Worm (Caenorhabditis elegans) whole organism, early embryonic: Measurements from ENCODE around the gene C27B7.2.

Experiments used
- B0310.2 ChIP-seq: sonication (generic microtip); optimal IDR thresholded peaks from 2 replicates; lab custom pipeline; 2016; ENCODE audit warnings: mild to moderate bottlenecking, missing genetic modification characterization, missing compliant biosample characterization
- F13C5.2 ChIP-seq: sonication (generic microtip); optimal IDR thresholded peaks from 2 replicates; lab custom pipeline; 2017; ENCODE audit warnings: mild to moderate bottlenecking, missing genetic modification characterization, inconsistent platforms, missing compliant biosample characterization
- aly-1 ChIP-seq: sonication (generic microtip); optimal IDR thresholded peaks from 2 replicates; lab custom pipeline; 2016; ENCODE audit warnings: missing genetic modification characterization, missing compliant biosample characterization
- hmg-4 ChIP-seq: fragments of 200-800 bp; sonication (Bioruptor generic); optimal IDR thresholded peaks from 2 replicates; lab custom pipeline; 2018; ENCODE audit warnings: mild to moderate bottlenecking, missing genetic modification characterization, missing compliant biosample characterization
- scrt-1 ChIP-seq: fragments of 200-800 bp; sonication (Bioruptor generic); IDR thresholded peaks from 2 replicates; pipeline ENCODE4 v1.3.6; 2022; ENCODE audit warnings: missing genetic modification characterization, missing compliant biosample characterization
- sea-1 ChIP-seq: fragments of 200-800 bp; sonication (Bioruptor generic); conservative IDR thresholded peaks from 2 replicates; pipeline ENCODE4 v1.3.6; 2022; ENCODE audit warnings: missing genetic modification characterization, missing compliant biosample characterization

Gene C27B7.2

DNA sequence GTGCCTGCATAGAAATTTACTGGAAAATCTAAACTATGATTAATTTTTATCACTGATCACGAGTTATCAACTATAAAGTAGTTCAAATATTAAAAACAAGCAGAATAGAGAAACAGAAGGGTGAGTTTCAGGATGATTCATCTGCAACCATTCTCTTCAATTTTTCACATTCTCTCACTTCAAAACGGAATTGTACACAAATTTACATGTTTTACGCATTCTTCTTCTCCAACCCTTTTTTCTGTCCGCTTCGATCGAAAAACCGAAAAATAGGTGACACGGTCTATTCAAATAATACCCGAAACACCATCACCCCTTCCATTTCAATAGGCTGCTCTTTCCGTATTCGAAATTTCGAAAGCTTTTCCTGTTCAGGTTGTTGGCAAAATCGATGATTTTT, 40.9 kb downstream of the C27B7.2 start, which contains the start of gene D1046.4:
Gene D1046.4, plus strand, starts transcription at position 301 of the 400 bp plus-strand sequence.
- TF ChIP-seq hmg-4 (GFP tag; lab: Kevin White, UChicago) = no peak
- TF ChIP-seq scrt-1 (GFP tag; lab: Robert Waterston, UW) = no peak

ce11 chrIV:8943430-8943829, 50.8 kb downstream of the C27B7.2 start:
- TF ChIP-seq F13C5.2 (tag; lab: Kevin White, UChicago) (no peak), hmg-4 (GFP tag; lab: Kevin White, UChicago) (no peak), B0310.2 (tag; lab: Kevin White, UChicago) (no peak), sea-1 (GFP tag; lab: Robert Waterston, UW) (no peak), aly-1 (tag; lab: Kevin White, UChicago) (no peak)
